Worm (Caenorhabditis elegans) whole organism, mixed stage, embryonic: ENCODE data around the gene F20B6.9.

ENCODE experiments used
- elt-1 ChIP-seq: sonication (generic microtip); optimal IDR thresholded peaks from 2 replicates; lab custom pipeline; 2017; ENCODE audit warnings: missing genetic modification characterization, mild to moderate bottlenecking, missing compliant biosample characterization, antibody characterized with exemption, moderate library complexity, borderline replicate concordance; ENCODE audit not compliant: insufficient read depth
- lsy-2 ChIP-seq: fragments of 150-350 bp; optimal IDR thresholded peaks from 2 replicates; lab custom pipeline; 2014; ENCODE audit warnings: missing biosample characterization, missing genetic modification characterization
- mab-5 ChIP-seq: fragments of 150-350 bp; optimal IDR thresholded peaks from 2 replicates; lab custom pipeline; 2014; ENCODE audit warnings: missing biosample characterization, missing genetic modification characterization
- nhr-12 ChIP-seq: fragments of 150-350 bp; optimal IDR thresholded peaks from 2 replicates; lab custom pipeline; 2014; ENCODE audit warnings: missing biosample characterization, missing genetic modification characterization
- nhr-28 ChIP-seq: fragments of 150-350 bp; optimal IDR thresholded peaks from 2 replicates; lab custom pipeline; 2014; ENCODE audit warnings: missing biosample characterization, missing genetic modification characterization
- pha-4 ChIP-seq: fragments of 150-350 bp; optimal IDR thresholded peaks from 2 replicates; lab custom pipeline; 2018; ENCODE audit warnings: missing biosample characterization, missing genetic modification reagents, missing genetic modification characterization
- sem-2 ChIP-seq: fragments of 200-800 bp; sonication (Bioruptor generic); optimal IDR thresholded peaks from 2 replicates; lab custom pipeline; 2018; ENCODE audit warnings: mild to moderate bottlenecking, missing genetic modification characterization, missing compliant biosample characterization
- sptf-1 ChIP-seq: sonication (generic microtip); optimal IDR thresholded peaks from 2 replicates; lab custom pipeline; 2017; ENCODE audit warnings: mild to moderate bottlenecking, missing genetic modification characterization, moderate library complexity, missing compliant biosample characterization
- unc-62 ChIP-seq: fragments of 150-350 bp; optimal IDR thresholded peaks from 2 replicates; lab custom pipeline; 2014; ENCODE audit warnings: missing biosample characterization, missing genetic modification reagents, missing genetic modification characterization
- zip-8 ChIP-seq: fragments of 150-350 bp; optimal IDR thresholded peaks from 2 replicates; lab custom pipeline; 2014; ENCODE audit warnings: missing biosample characterization, missing genetic modification characterization

DNA sequence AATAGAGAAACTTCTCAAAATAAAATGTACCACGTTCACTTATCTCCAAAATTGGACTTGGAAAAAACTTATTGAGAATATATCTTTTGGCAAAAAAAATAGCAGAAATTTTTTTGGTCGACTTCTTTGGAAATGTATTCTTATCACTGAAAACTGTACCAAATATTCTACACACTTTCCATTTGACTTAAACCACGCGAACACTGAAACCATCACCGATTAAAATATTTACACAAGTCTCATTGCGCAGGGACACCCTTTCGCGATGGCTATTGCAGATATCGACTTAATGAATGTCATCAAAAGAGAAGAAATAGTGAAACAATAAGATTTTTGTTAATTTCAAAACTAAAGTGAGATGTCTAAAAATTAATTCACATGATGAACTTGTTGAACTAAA is 1.2 kb upstream of the F20B6.9 start:
- TF ChIP-seq mab-5 (no peak), lsy-2 (tag; lab: Kevin White, UChicago) (no peak), elt-1 (tag; lab: Kevin White, UChicago) (no peak), unc-62 (GFP tag; lab: Kevin White, UChicago) (no peak), pha-4 (no peak), sptf-1 (tag; lab: Kevin White, UChicago) (no peak), zip-8 (tag; lab: Kevin White, UChicago) (no peak), nhr-28 (tag; lab: Kevin White, UChicago) (no peak), nhr-12 (tag; lab: Kevin White, UChicago) (no peak), sem-2 (no peak)
